Fruit fly (Drosophila melanogaster): ENCODE results near the gene CG3491.

DNA sequence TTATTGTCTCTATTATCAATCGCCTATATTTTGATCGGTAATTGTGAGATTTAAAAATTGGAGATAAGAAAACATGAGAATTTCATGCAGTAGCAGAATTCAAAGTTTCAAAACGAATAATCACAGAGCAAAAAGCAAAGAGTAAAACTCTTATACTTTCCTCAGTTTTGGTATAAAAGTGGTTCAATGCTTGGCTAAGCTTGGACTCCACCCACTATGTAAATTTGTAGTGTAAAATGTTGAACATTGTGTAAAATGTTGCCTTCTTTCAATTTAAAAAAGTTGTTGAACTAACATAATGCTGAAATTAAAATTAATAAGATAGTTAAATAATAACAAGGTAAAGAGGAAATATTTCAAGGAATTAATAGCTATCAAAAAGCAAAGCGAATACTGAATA lies 48.4 kb downstream of the CG3491 start:
- no peak for TF ChIP-seq psq (optimal IDR thresholded peaks at IDR 0.05)
- no peak for TF ChIP-seq EcR (GFP tag; optimal IDR thresholded peaks at IDR 0.05)
